Comparison of ENCODE assay signal across 2 fruit fly cellular contexts in the genomic region with DNA sequence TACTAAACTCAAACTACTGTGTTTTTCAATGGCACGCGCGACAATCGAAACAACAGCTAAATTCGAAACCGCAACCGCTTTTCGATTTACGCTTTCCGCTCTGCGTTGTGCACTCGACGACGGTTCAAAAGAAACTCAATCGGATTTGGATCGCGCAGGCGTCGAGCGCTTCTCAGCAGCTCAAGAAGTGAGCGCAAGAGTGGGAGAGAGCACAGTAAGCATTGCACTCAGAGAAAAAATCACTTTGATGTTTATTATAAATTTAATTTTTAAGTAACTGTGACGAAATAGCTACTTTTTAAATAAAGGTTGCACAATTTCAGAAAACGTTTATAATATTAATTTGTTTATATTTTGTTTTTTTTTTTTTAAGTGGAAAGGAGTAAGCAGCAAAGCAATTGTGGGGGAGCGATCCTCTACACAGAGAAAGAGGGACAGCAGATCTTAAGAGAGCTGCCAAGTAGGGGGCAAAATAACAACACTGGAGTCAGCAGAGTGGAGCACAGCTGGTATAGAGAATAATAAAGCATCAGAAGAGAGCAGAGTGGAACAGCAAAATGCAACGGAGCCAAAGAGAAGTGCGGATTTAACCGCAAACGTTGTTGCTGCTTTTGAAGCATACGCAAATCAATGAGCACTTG.
A peak's percentile ranks its signal among the peaks of the same experiment; 100 is the strongest.
TF ChIP-seq lines count a peak whose summit lies in the region.

No protein-coding gene starts in this region.

TF ChIP-seq in whole organism, embryonic, 481 proteins besides CTCF, POLR2A, EP300 and RAD21 (continued from another document and continues in another):
- no peak for TF ChIP-seq h (optimal IDR thresholded peaks at IDR 0.05; lab: Kevin White, UChicago)
- TF ChIP-seq ac (GFP tag; optimal IDR thresholded peaks at IDR 0.05; lab: Kevin White, UChicago) = peak; percentile 97
- peak in 1 of 2 experiments; percentile 95 for TF ChIP-seq Eip74EF (GFP tag; optimal IDR thresholded peaks at IDR 0.05; lab: Kevin White, UChicago)
- TF ChIP-seq klu (GFP tag; IDR thresholded peaks at IDR 0.05; lab: Robert Waterston, UW) = peak; percentile 96
- TF ChIP-seq dati (GFP tag; IDR thresholded peaks at IDR 0.05; lab: Robert Waterston, UW) = peak; percentile 97
- peak; percentile 79 for TF ChIP-seq schlank (tag; optimal IDR thresholded peaks at IDR 0.05; lab: Kevin White, UChicago)
- peak; percentile 98 for TF ChIP-seq lab (GFP tag; optimal IDR thresholded peaks at IDR 0.05; lab: Kevin White, UChicago)
- peak; percentile 91 for TF ChIP-seq CG3163 (GFP tag; optimal IDR thresholded peaks at IDR 0.05; lab: Kevin White, UChicago)
- TF ChIP-seq ash1 (GFP tag; optimal IDR thresholded peaks at IDR 0.05; lab: Kevin White, UChicago) = peak; percentile 63
- peak; percentile 98 for TF ChIP-seq CG1529 (GFP tag; optimal IDR thresholded peaks at IDR 0.05; lab: Kevin White, UChicago)
- peak; percentile 96 for TF ChIP-seq Nf-YA (GFP tag; IDR thresholded peaks at IDR 0.05; lab: Robert Waterston, UW)
- peak; percentile 98 for TF ChIP-seq CG2712 (tag; optimal IDR thresholded peaks at IDR 0.05; lab: Kevin White, UChicago)
- TF ChIP-seq Antp (GFP tag; optimal IDR thresholded peaks at IDR 0.05; lab: Kevin White, UChicago) = peak; percentile 58
- TF ChIP-seq salm (tag; optimal IDR thresholded peaks at IDR 0.05; lab: Kevin White, UChicago) = peak; percentile 97
- TF ChIP-seq NC2α (GFP tag; optimal IDR thresholded peaks at IDR 0.05; lab: Kevin White, UChicago) = peak; percentile 90
- TF ChIP-seq Jarid2 (GFP tag; optimal IDR thresholded peaks at IDR 0.05; lab: Kevin White, UChicago) = peak; percentile 88
- peak; percentile 93 for TF ChIP-seq CG11085 (GFP tag; IDR thresholded peaks at IDR 0.05; lab: Robert Waterston, UW)
- peak; percentile 84 for TF ChIP-seq slp2 (GFP tag; optimal IDR thresholded peaks at IDR 0.05; lab: Kevin White, UChicago)
- peak; percentile 92 for TF ChIP-seq fd102C (GFP tag; optimal IDR thresholded peaks at IDR 0.05; lab: Kevin White, UChicago)
- TF ChIP-seq CHES-1-like (GFP tag; optimal IDR thresholded peaks at IDR 0.05; lab: Kevin White, UChicago) = peak; percentile 82
- peak; percentile 96 for TF ChIP-seq CG8765 (GFP tag; IDR thresholded peaks at IDR 0.05; lab: Robert Waterston, UW)
- TF ChIP-seq CG1832 (GFP tag; optimal IDR thresholded peaks at IDR 0.05; lab: Kevin White, UChicago) = no peak
- TF ChIP-seq CG9817 (tag; optimal IDR thresholded peaks at IDR 0.05; lab: Kevin White, UChicago) = peak; percentile 93
- peak; percentile 97 for TF ChIP-seq z (GFP tag; IDR thresholded peaks at IDR 0.05; lab: Robert Waterston, UW)
- peak in 1 of 2 experiments; percentile 18 for TF ChIP-seq tll (GFP tag; optimal IDR thresholded peaks at IDR 0.05; lab: Kevin White, UChicago)
- TF ChIP-seq Bdp1 (GFP tag; optimal IDR thresholded peaks at IDR 0.05; lab: Kevin White, UChicago) = peak; percentile 87
- peak; percentile 93 for TF ChIP-seq cas (GFP tag; IDR thresholded peaks at IDR 0.05; lab: Robert Waterston, UW)
- peak; percentile 95 for TF ChIP-seq Aef1 (GFP tag; IDR thresholded peaks at IDR 0.05; lab: Robert Waterston, UW)
- peak; percentile 81 for TF ChIP-seq CG1792 (GFP tag; optimal IDR thresholded peaks at IDR 0.05; lab: Kevin White, UChicago)
- TF ChIP-seq CG14441 (GFP tag; IDR thresholded peaks at IDR 0.05; lab: Robert Waterston, UW) = peak; percentile 98
- peak; percentile 92 for TF ChIP-seq C15 (GFP tag; IDR thresholded peaks at IDR 0.05; lab: Robert Waterston, UW)
- TF ChIP-seq ewg (GFP tag; optimal IDR thresholded peaks at IDR 0.05; lab: Kevin White, UChicago) = peak; percentile 94
- peak; percentile 98 for TF ChIP-seq corto (GFP tag; optimal IDR thresholded peaks at IDR 0.05; lab: Kevin White, UChicago)
- peak; percentile 98 for TF ChIP-seq trh (GFP tag; optimal IDR thresholded peaks at IDR 0.05; lab: Kevin White, UChicago)
- TF ChIP-seq kni (GFP tag; optimal IDR thresholded peaks at IDR 0.05; lab: Kevin White, UChicago) = peak; percentile 93
- TF ChIP-seq eyg (GFP tag; optimal IDR thresholded peaks at IDR 0.05; lab: Kevin White, UChicago) = peak; percentile 72
- peak; percentile 99 for TF ChIP-seq CG11695 (GFP tag; IDR thresholded peaks at IDR 0.05; lab: Robert Waterston, UW)
- peak; percentile 97 to 99 for TF ChIP-seq bsh (GFP tag; optimal IDR thresholded peaks at IDR 0.05; lab: Kevin White, UChicago)
- TF ChIP-seq HmgZ (tag; optimal IDR thresholded peaks at IDR 0.05; lab: Kevin White, UChicago) = peak; percentile 95
- no peak for TF ChIP-seq luna (GFP tag; optimal IDR thresholded peaks at IDR 0.05; lab: Kevin White, UChicago)
- peak; percentile 73 for TF ChIP-seq ftz-f1 (GFP tag; optimal IDR thresholded peaks at IDR 0.05; lab: Kevin White, UChicago)
- TF ChIP-seq pnt (GFP tag; optimal IDR thresholded peaks at IDR 0.05; lab: Kevin White, UChicago) = peak; percentile 85
- peak; percentile 94 for TF ChIP-seq Lhr (GFP tag; optimal IDR thresholded peaks at IDR 0.05; lab: Kevin White, UChicago)
- peak; percentile 99 for TF ChIP-seq tgo (GFP tag; IDR thresholded peaks at IDR 0.05; lab: Robert Waterston, UW)
- peak; percentile 78 for TF ChIP-seq pros (GFP tag; optimal IDR thresholded peaks at IDR 0.05; lab: Kevin White, UChicago)
- TF ChIP-seq CG17328 (GFP tag; IDR thresholded peaks at IDR 0.05; lab: Robert Waterston, UW) = peak; percentile 100
- TF ChIP-seq slbo (GFP tag; IDR thresholded peaks at IDR 0.05; lab: Robert Waterston, UW) = peak; percentile 97
- peak; percentile 96 for TF ChIP-seq Dek (tag; optimal IDR thresholded peaks at IDR 0.05; lab: Kevin White, UChicago)
- peak; percentile 94 for TF ChIP-seq CG31224 (GFP tag; IDR thresholded peaks at IDR 0.05; lab: Robert Waterston, UW)
- TF ChIP-seq psq (GFP tag; optimal IDR thresholded peaks at IDR 0.05; lab: Kevin White, UChicago) = peak; percentile 93
- TF ChIP-seq lilli (GFP tag; optimal IDR thresholded peaks at IDR 0.05; lab: Kevin White, UChicago) = peak; percentile 97
- TF ChIP-seq amos (GFP tag; IDR thresholded peaks at IDR 0.05; lab: Robert Waterston, UW; ENCODE audit: partially characterized antibody) = peak; percentile 28; the same call in 1 of the 2 replicates
- no peak for TF ChIP-seq prd (optimal IDR thresholded peaks at IDR 0.05; lab: Kevin White, UChicago)
- peak; percentile 99 for TF ChIP-seq prd (GFP tag; IDR thresholded peaks at IDR 0.05; lab: Robert Waterston, UW)
- peak; percentile 99 for TF ChIP-seq CG1602 (GFP tag; optimal IDR thresholded peaks at IDR 0.05; lab: Kevin White, UChicago)
- peak; percentile 85 for TF ChIP-seq CG18011 (GFP tag; optimal IDR thresholded peaks at IDR 0.05; lab: Kevin White, UChicago)
- peak; percentile 99 for TF ChIP-seq so (GFP tag; IDR thresholded peaks at IDR 0.05; lab: Robert Waterston, UW)
- peak; percentile 94 for TF ChIP-seq ind (GFP tag; optimal IDR thresholded peaks at IDR 0.05; lab: Kevin White, UChicago)
- TF ChIP-seq Mrtf (GFP tag; IDR thresholded peaks at IDR 0.05; lab: Robert Waterston, UW) = peak; percentile 96
- TF ChIP-seq slou (GFP tag; optimal IDR thresholded peaks at IDR 0.05; lab: Kevin White, UChicago) = peak; percentile 94
- peak; percentile 92 for TF ChIP-seq Taf1 (GFP tag; IDR thresholded peaks at IDR 0.05; lab: Robert Waterston, UW)
- TF ChIP-seq cwo (GFP tag; optimal IDR thresholded peaks at IDR 0.05; lab: Kevin White, UChicago) = peak; percentile 93

TF ChIP-seq in whole organism, prepupa, 60 proteins besides CTCF, POLR2A, EP300 and RAD21 (continued from another document):
- peak; percentile 93 for TF ChIP-seq dac (GFP tag; optimal IDR thresholded peaks at IDR 0.05; lab: Kevin White, UChicago)
- peak; percentile 95 for TF ChIP-seq Sox15 (GFP tag; optimal IDR thresholded peaks at IDR 0.05; lab: Kevin White, UChicago)
- peak; percentile 99 for TF ChIP-seq acj6 (GFP tag; optimal IDR thresholded peaks at IDR 0.05; lab: Kevin White, UChicago)
- TF ChIP-seq topi (GFP tag; optimal IDR thresholded peaks at IDR 0.05; lab: Kevin White, UChicago) = peak; percentile 99
- peak; percentile 98 for TF ChIP-seq lz (GFP tag; optimal IDR thresholded peaks at IDR 0.05; lab: Kevin White, UChicago)
- peak; percentile 99 for TF ChIP-seq Gug (GFP tag; IDR thresholded peaks at IDR 0.05; lab: Robert Waterston, UW)
- TF ChIP-seq svp (GFP tag; lab: Kevin White, UChicago) = peak; percentile 100
- TF ChIP-seq salr (GFP tag; optimal IDR thresholded peaks at IDR 0.05; lab: Kevin White, UChicago) = peak; percentile 88 to 98
- TF ChIP-seq net (GFP tag; optimal IDR thresholded peaks at IDR 0.05; lab: Kevin White, UChicago) = peak; percentile 99
- TF ChIP-seq Eip93F (GFP tag; optimal IDR thresholded peaks at IDR 0.05; lab: Kevin White, UChicago) = peak; percentile 98
- TF ChIP-seq CG8119 (GFP tag; IDR thresholded peaks at IDR 0.05; lab: Robert Waterston, UW) = peak; percentile 100
- peak; percentile 98 for TF ChIP-seq Eip75B (GFP tag; optimal IDR thresholded peaks at IDR 0.05; lab: Kevin White, UChicago)
- peak; percentile 99 for TF ChIP-seq OdsH (GFP tag; optimal IDR thresholded peaks at IDR 0.05; lab: Kevin White, UChicago)
